Worm (Caenorhabditis elegans): ENCODE results near the gene srh-48.

srh-48 gene

ce11 chrII:9416381-9417276, 36.7 kb downstream of the srh-48 start, which contains the start of the genes gss-1 and chch-3 (continued):
- no peak for TF ChIP-seq tlp-1 (tag; optimal IDR thresholded peaks at IDR 0.05)
- no peak for TF ChIP-seq nhr-76 (tag; optimal IDR thresholded peaks at IDR 0.05)
- peak; percentile 58 for TF ChIP-seq F16B12.6 (tag; optimal IDR thresholded peaks at IDR 0.05)
- TF ChIP-seq lin-39 (tag; optimal IDR thresholded peaks at IDR 0.05), result peak; percentile 49
- peak; percentile 42 for TF ChIP-seq fkh-8 (tag; optimal IDR thresholded peaks at IDR 0.05)
- peak; percentile 55 to 67 (median 67) for TF ChIP-seq ceh-82 (tag; optimal IDR thresholded peaks at IDR 0.05)
- TF ChIP-seq nhr-85 (tag), result peak; percentile 80
- TF ChIP-seq lin-13 (GFP tag; optimal IDR thresholded peaks at IDR 0.05), result peak; percentile 42
- peak; percentile 63 for TF ChIP-seq isw-1 (GFP tag; IDR thresholded peaks at IDR 0.05)
- no peak for TF ChIP-seq pax-3 (tag; optimal IDR thresholded peaks at IDR 0.05)
- no peak for TF ChIP-seq aha-1 (tag; optimal IDR thresholded peaks at IDR 0.05)
- peak; percentile 80 for TF ChIP-seq nhr-71 (tag; optimal IDR thresholded peaks at IDR 0.05)
- peak; percentile 4 for TF ChIP-seq elt-2 (tag; optimal IDR thresholded peaks at IDR 0.05)
- peak; percentile 68 for TF ChIP-seq skn-1 (tag; optimal IDR thresholded peaks at IDR 0.05)
- peak; percentile 74 for TF ChIP-seq nhr-47 (tag; optimal IDR thresholded peaks at IDR 0.05)
- peak; percentile 78 for TF ChIP-seq mep-1 (tag; optimal IDR thresholded peaks at IDR 0.05)
- TF ChIP-seq ztf-4 (tag; optimal IDR thresholded peaks at IDR 0.05), result no peak
- TF ChIP-seq nhr-77 (tag; optimal IDR thresholded peaks at IDR 0.05), result peak; percentile 7
- TF ChIP-seq C16A3.4 (tag; optimal IDR thresholded peaks at IDR 0.05), result peak; percentile 38
- TF ChIP-seq fos-1 (tag; optimal IDR thresholded peaks at IDR 0.05), result no peak
- no peak for TF ChIP-seq pag-3 (tag; optimal IDR thresholded peaks at IDR 0.05; ENCODE audit: borderline replicate concordance, insufficient read depth)
- peak; percentile 61 for TF ChIP-seq nhr-11 (tag; optimal IDR thresholded peaks at IDR 0.05)
- TF ChIP-seq ceh-90 (tag; optimal IDR thresholded peaks at IDR 0.05), result no peak
- TF ChIP-seq mef-2 (tag; optimal IDR thresholded peaks at IDR 0.05), result no peak
- TF ChIP-seq efl-1 (optimal IDR thresholded peaks at IDR 0.05), result peak; percentile 68 to 77
- TF ChIP-seq efl-1 (GFP tag; optimal IDR thresholded peaks at IDR 0.05 in 1 of 2), result peak; percentile 70 to 96
- TF ChIP-seq sptf-1 (tag; optimal IDR thresholded peaks at IDR 0.05), result no peak
- peak; percentile 22 for TF ChIP-seq aly-2 (tag; optimal IDR thresholded peaks at IDR 0.05)
- TF ChIP-seq nhr-84 (tag; optimal IDR thresholded peaks at IDR 0.05), result no peak
- peak; percentile 79 for TF ChIP-seq rnt-1 (tag; optimal IDR thresholded peaks at IDR 0.05)
- TF ChIP-seq efl-3 (GFP tag; optimal IDR thresholded peaks at IDR 0.05), result no peak
- TF ChIP-seq nhr-237 (tag; optimal IDR thresholded peaks at IDR 0.05), result no peak
- peak; percentile 45 for TF ChIP-seq blmp-1 (tag; optimal IDR thresholded peaks at IDR 0.05)

ce11 chrII:9418065-9418567, 38.2 kb downstream of the srh-48 start, which contains the start of the genes M176.4 and M176.16:
Gene M176.4 (plus strand): TSS chrII:9418365.
Gene M176.16 (plus strand): TSS chrII:9418517.
- TF ChIP-seq lsy-2 (tag; optimal IDR thresholded peaks at IDR 0.05) (no peak), nhr-85 (tag) (peak; percentile 3), efl-1 (optimal IDR thresholded peaks at IDR 0.05) (no peak), efl-1 (GFP tag; optimal IDR thresholded peaks at IDR 0.05 in 1 of 2) (peak in 1 of 2 experiments; percentile 52), sptf-1 (tag; optimal IDR thresholded peaks at IDR 0.05) (no peak)

- no peak for TF ChIP-seq nhr-47 (tag; optimal IDR thresholded peaks at IDR 0.05)
- peak; percentile 18 for TF ChIP-seq elt-2 (tag; optimal IDR thresholded peaks at IDR 0.05)
Observed at ce11 chrII:9418843-9419532, 39.1 kb downstream of the srh-48 start.

- no peak for TF ChIP-seq snu-23 (GFP tag; optimal IDR thresholded peaks at IDR 0.05)
Observed at ce11 chrII:9421969-9422368, 42.1 kb downstream of the srh-48 start, which contains the start of gene M176.11. Gene M176.11 (plus strand): TSS chrII:9422269.
